Worm (Caenorhabditis elegans) whole organism, early embryonic: ENCODE results near the gene exos-4.1.

Experiments
- ama-1 ChIP-seq: fragments of 150-350 bp; optimal IDR thresholded peaks from 2 replicates; lab custom pipeline; 2014
- ceh-36 ChIP-seq: sonication (generic microtip); optimal IDR thresholded peaks from 2 replicates; lab custom pipeline; 2016; ENCODE audit warnings: missing genetic modification characterization, inconsistent platforms, missing compliant biosample characterization
- ets-7 ChIP-seq: sonication (generic microtip); optimal IDR thresholded peaks from 2 replicates; lab custom pipeline; 2016; ENCODE audit warnings: missing genotype, missing genetic modification characterization, missing compliant biosample characterization
- flt-1 ChIP-seq: fragments of 200-800 bp; sonication (Bioruptor generic); IDR thresholded peaks from 2 replicates; pipeline ENCODE4 v1.3.6; 2022; ENCODE audit warnings: missing genetic modification characterization, missing compliant biosample characterization
- sea-1 ChIP-seq: fragments of 200-800 bp; sonication (Bioruptor generic); conservative IDR thresholded peaks from 2 replicates; pipeline ENCODE4 v1.3.6; 2022; ENCODE audit warnings: missing genetic modification characterization, missing compliant biosample characterization
- tbx-11 ChIP-seq: fragments of 200-800 bp; sonication (Bioruptor generic); IDR thresholded peaks from 2 replicates; pipeline ENCODE4 v1.3.6; 2022; ENCODE audit warnings: missing genetic modification characterization, missing compliant biosample characterization
- tra-4 ChIP-seq: sonication (generic microtip); optimal IDR thresholded peaks from 2 replicates; lab custom pipeline; 2017; ENCODE audit warnings: missing genetic modification characterization, missing compliant biosample characterization

DNA sequence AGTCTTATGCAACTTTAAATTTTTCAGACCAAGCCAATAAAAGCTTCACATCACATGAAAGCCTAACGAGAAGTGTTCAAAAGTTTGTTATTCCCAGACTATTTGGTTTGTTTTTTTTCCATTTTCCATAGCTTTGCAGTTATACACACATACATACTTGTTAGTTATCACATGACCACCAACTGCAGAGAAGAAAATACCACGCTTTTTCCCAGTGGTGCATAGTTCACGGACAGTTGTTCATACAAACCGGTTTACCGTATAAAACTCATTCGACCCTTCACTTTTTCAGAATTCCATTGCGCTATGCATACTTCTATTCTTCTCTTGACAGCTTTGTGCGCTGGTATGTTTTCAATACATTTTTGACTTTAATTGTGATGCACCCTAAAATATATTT, 35.1 kb upstream of the exos-4.1 start, which contains the start of gene scl-5:
- TF ChIP-seq tbx-11 (GFP tag; lab: Robert Waterston, UW) = no peak
- TF ChIP-seq ets-7 (tag; lab: Kevin White, UChicago) = no peak
- TF ChIP-seq ama-1 (lab: Kevin White, UChicago) = no peak
- no peak for TF ChIP-seq flt-1
- TF ChIP-seq sea-1 (GFP tag; lab: Robert Waterston, UW) = no peak
- TF ChIP-seq tra-4 (tag; lab: Kevin White, UChicago) = no peak
- no peak for TF ChIP-seq ceh-36 (tag; lab: Kevin White, UChicago)
